Fruit fly (Drosophila melanogaster): ENCODE results near the gene CG14658.

- TF ChIP-seq Lpt (GFP tag; optimal IDR thresholded peaks at IDR 0.05) (no peak), CG4318 (GFP tag; optimal IDR thresholded peaks at IDR 0.05) (no peak), Smox (GFP tag; optimal IDR thresholded peaks at IDR 0.05) (no peak), Hr38 (GFP tag; optimal IDR thresholded peaks at IDR 0.05) (no peak), CG6792 (GFP tag; optimal IDR thresholded peaks at IDR 0.05) (no peak), achi (GFP tag; optimal IDR thresholded peaks at IDR 0.05) (no peak), CG10669 (GFP tag; optimal IDR thresholded peaks at IDR 0.05) (no peak), Gug (GFP tag; IDR thresholded peaks at IDR 0.05) (no peak), dac (GFP tag; optimal IDR thresholded peaks at IDR 0.05) (no peak), Eip75B (GFP tag; optimal IDR thresholded peaks at IDR 0.05) (no peak), Sox15 (GFP tag; optimal IDR thresholded peaks at IDR 0.05) (no peak), vri (GFP tag; optimal IDR thresholded peaks at IDR 0.05) (no peak), topi (GFP tag; optimal IDR thresholded peaks at IDR 0.05) (no peak)
Measured at dm6 chr3R:4847388-4847787, 17.1 kb upstream of the CG14658 start.

Measured in whole organism, prepupa.